Worm (Caenorhabditis elegans) whole organism, young adult: ENCODE results near the gene fbxa-107.

Experiments used
- D2030.7 ChIP-seq: fragments of 200-800 bp; sonication (Bioruptor generic); IDR thresholded peaks from 2 replicates; pipeline ENCODE4 v1.3.6; 2022; ENCODE audit warnings: missing genetic modification reagents, missing genetic modification characterization, missing compliant biosample characterization
- dpl-1 ChIP-seq: fragments of 150-350 bp; optimal IDR thresholded peaks from 2 replicates; lab custom pipeline; 2014; ENCODE audit warnings: missing biosample characterization, missing genetic modification reagents, missing genetic modification characterization
- ets-4 ChIP-seq: fragments of 200-800 bp; sonication (Bioruptor generic); optimal IDR thresholded peaks from 2 replicates; lab custom pipeline; 2018; ENCODE audit warnings: mild to moderate bottlenecking, missing genetic modification characterization, missing compliant biosample characterization
- gei-17 ChIP-seq: fragments of 200-800 bp; sonication (Bioruptor generic); optimal IDR thresholded peaks from 2 replicates; lab custom pipeline; 2018; ENCODE audit warnings: mild to moderate bottlenecking, missing genetic modification characterization, missing compliant biosample characterization
- hlh-12 ChIP-seq: sonication (generic microtip); optimal IDR thresholded peaks from 2 replicates; lab custom pipeline; 2016; ENCODE audit warnings: missing genetic modification characterization, missing compliant biosample characterization
- lin-35 ChIP-seq, 3 experiments: fragments of 150-350 bp in 2 of 3; sonication (generic microtip) in 1 of 3; optimal IDR thresholded peaks; 2 replicates each; lab custom pipeline; 2014 to 2018; ENCODE audit warnings: missing biosample characterization in 3 of 3, missing genetic modification characterization in 3 of 3, missing genetic modification reagents in 3 of 3
- nhr-179 ChIP-seq: sonication (generic microtip); optimal IDR thresholded peaks from 2 replicates; lab custom pipeline; 2016; ENCODE audit warnings: mild to moderate bottlenecking, missing genetic modification characterization, missing compliant biosample characterization
- nhr-80 ChIP-seq: sonication (generic microtip); optimal IDR thresholded peaks from 2 replicates; lab custom pipeline; 2016; ENCODE audit warnings: missing genetic modification characterization, missing compliant biosample characterization
- unc-62 ChIP-seq: fragments of 150-350 bp; optimal IDR thresholded peaks from 2 replicates; lab custom pipeline; 2014; ENCODE audit warnings: missing biosample characterization, missing genetic modification reagents, missing genetic modification characterization
- xnd-1 ChIP-seq: sonication (generic microtip); optimal IDR thresholded peaks from 2 replicates; lab custom pipeline; 2016; ENCODE audit warnings: missing genotype, missing genetic modification reagents, missing genetic modification characterization, missing compliant biosample characterization

- TF ChIP-seq unc-62 (no peak), xnd-1 (tag; lab: Kevin White, UChicago) (no peak), gei-17 (GFP tag; lab: Kevin White, UChicago) (no peak), nhr-179 (tag; lab: Kevin White, UChicago) (no peak), dpl-1 (GFP tag; lab: Kevin White, UChicago) (no peak), lin-35 (GFP tag; optimal IDR thresholded peaks at IDR 0.05; lab: Kevin White, UChicago) (no peak), nhr-80 (tag; lab: Kevin White, UChicago) (no peak), hlh-12 (tag; lab: Kevin White, UChicago) (no peak), D2030.7 (GFP tag; lab: Robert Waterston, UW) (no peak), ets-4 (GFP tag; lab: Kevin White, UChicago) (no peak)
These were observed 20.7 kb downstream of the fbxa-107 start for ce11 chrV:18144442-18144841.
